Worm (Caenorhabditis elegans) whole organism, young adult: ENCODE data around the gene brd-1.

Experiments
- B0019.2 ChIP-seq: fragments of 200-800 bp; sonication (Bioruptor generic); conservative IDR thresholded peaks from 2 replicates; pipeline ENCODE4 v1.3.6; 2022; ENCODE audit warnings: missing genetic modification reagents, missing genetic modification characterization, missing compliant biosample characterization
- B0035.1 ChIP-seq: sonication (generic microtip); optimal IDR thresholded peaks from 2 replicates; lab custom pipeline; 2016; ENCODE audit warnings: missing genetic modification characterization, mild to moderate bottlenecking, missing compliant biosample characterization, missing genotype, missing genetic modification reagents
- B0336.3 ChIP-seq: fragments of 200-800 bp; sonication (Bioruptor generic); IDR thresholded peaks from 2 replicates; pipeline ENCODE4 v1.3.6; 2022; ENCODE audit warnings: missing genetic modification characterization, missing compliant biosample characterization
- F22D6.2 ChIP-seq: sonication (generic microtip); optimal IDR thresholded peaks from 2 replicates; lab custom pipeline; 2016; ENCODE audit warnings: mild to moderate bottlenecking, missing genetic modification characterization, missing compliant biosample characterization
- F33H1.4 ChIP-seq: fragments of 200-800 bp; sonication (Bioruptor generic); IDR thresholded peaks from 2 replicates; pipeline ENCODE4 v1.3.6; 2022; ENCODE audit warnings: missing genetic modification reagents, missing genetic modification characterization, missing compliant biosample characterization
- F37B4.10 ChIP-seq: fragments of 200-800 bp; sonication (Bioruptor generic); IDR thresholded peaks from 2 replicates; pipeline ENCODE4 v1.3.6; 2022; ENCODE audit warnings: missing genetic modification characterization, missing compliant biosample characterization
- F49E8.2 ChIP-seq: sonication (generic microtip); optimal IDR thresholded peaks from 3 replicates; lab custom pipeline; 2017; ENCODE audit warnings: missing genetic modification characterization, mild to moderate bottlenecking, missing compliant biosample characterization, antibody characterized with exemption, moderate library complexity; ENCODE audit not compliant: insufficient read depth
- F57C9.4 ChIP-seq: sonication (generic microtip); optimal IDR thresholded peaks from 2 replicates; lab custom pipeline; 2017; ENCODE audit warnings: mild to moderate bottlenecking, missing genetic modification characterization, missing compliant biosample characterization
- K11D2.4 ChIP-seq: fragments of 200-800 bp; sonication (Bioruptor generic); IDR thresholded peaks from 2 replicates; pipeline ENCODE4 v1.3.6; 2022; ENCODE audit warnings: missing genetic modification reagents, missing genetic modification characterization, missing compliant biosample characterization
- K12H6.12 ChIP-seq: fragments of 200-800 bp; sonication (Bioruptor generic); optimal IDR thresholded peaks from 2 replicates; lab custom pipeline; 2018; ENCODE audit warnings: mild to moderate bottlenecking, missing genetic modification characterization, missing compliant biosample characterization
- Y53F4B.3 ChIP-seq: fragments of 200-800 bp; sonication (Bioruptor generic); IDR thresholded peaks from 2 replicates; pipeline ENCODE4 v1.3.6; 2022; ENCODE audit warnings: missing genetic modification reagents, missing genetic modification characterization, missing compliant biosample characterization
- Y79H2A.3 ChIP-seq: fragments of 200-800 bp; sonication (Bioruptor generic); conservative IDR thresholded peaks from 2 replicates; pipeline ENCODE4 v1.3.6; 2022; ENCODE audit warnings: missing genetic modification reagents, missing genetic modification characterization, missing compliant biosample characterization
- Y95B8A.8 ChIP-seq: fragments of 200-800 bp; sonication (Bioruptor generic); IDR thresholded peaks from 2 replicates; pipeline ENCODE4 v1.3.6; 2022; ENCODE audit warnings: missing genetic modification reagents, missing genetic modification characterization, missing compliant biosample characterization
- ZK185.1 ChIP-seq: sonication (generic microtip); optimal IDR thresholded peaks from 2 replicates; lab custom pipeline; 2016; ENCODE audit warnings: mild to moderate bottlenecking, missing genetic modification characterization, missing compliant biosample characterization; ENCODE audit not compliant: poor library complexity, severe bottlenecking
- aptf-2 ChIP-seq: fragments of 200-800 bp; sonication (Bioruptor generic); conservative IDR thresholded peaks from 2 replicates; pipeline ENCODE4 v1.3.6; 2022; ENCODE audit warnings: missing genetic modification reagents, missing genetic modification characterization, missing compliant biosample characterization
- atf-7 ChIP-seq: sonication (generic microtip); optimal IDR thresholded peaks from 2 replicates; lab custom pipeline; 2017; ENCODE audit warnings: mild to moderate bottlenecking, missing genetic modification characterization, missing compliant biosample characterization
- athp-1 ChIP-seq: sonication (generic microtip); optimal IDR thresholded peaks from 2 replicates; lab custom pipeline; 2017; ENCODE audit warnings: mild to moderate bottlenecking, missing genetic modification characterization, missing compliant biosample characterization
- attf-5 ChIP-seq: fragments of 200-800 bp; sonication (Bioruptor generic); optimal IDR thresholded peaks from 2 replicates; lab custom pipeline; 2018; ENCODE audit warnings: mild to moderate bottlenecking, missing genetic modification characterization, missing compliant biosample characterization
- ccch-3 ChIP-seq: fragments of 200-800 bp; sonication (Bioruptor generic); optimal IDR thresholded peaks from 2 replicates; lab custom pipeline; 2018; ENCODE audit warnings: mild to moderate bottlenecking, missing genetic modification characterization, missing compliant biosample characterization
- cebp-1 ChIP-seq, 2 experiments: fragments of 200-800 bp in 1 of 2; sonication (Bioruptor generic) in 1 of 2; sonication (generic microtip) in 1 of 2; IDR thresholded peaks in 1 of 2; optimal IDR thresholded peaks in 1 of 2; 2 replicates each; pipeline versions ENCODE4 v1.3.6 to Lab custom; 2017 to 2022; ENCODE audit warnings: missing compliant biosample characterization in 2 of 2, missing genetic modification characterization in 2 of 2, mild to moderate bottlenecking in 1 of 2, missing genetic modification reagents in 1 of 2, moderate library complexity in 1 of 2
- cebp-2 ChIP-seq: fragments of 200-800 bp; sonication (Bioruptor generic); IDR thresholded peaks from 2 replicates; pipeline ENCODE4 v1.3.6; 2022; ENCODE audit warnings: missing genetic modification characterization, missing compliant biosample characterization
- ceh-100 ChIP-seq: fragments of 200-800 bp; sonication (Bioruptor generic); IDR thresholded peaks from 2 replicates; pipeline ENCODE4 v1.3.6; 2022; ENCODE audit warnings: missing genetic modification reagents, missing genetic modification characterization, missing compliant biosample characterization
- ceh-58 ChIP-seq: fragments of 200-800 bp; sonication (Bioruptor generic); IDR thresholded peaks from 2 replicates; pipeline ENCODE4 v1.3.6; 2022; ENCODE audit warnings: missing genetic modification characterization, missing compliant biosample characterization
- die-1 ChIP-seq: sonication (generic microtip); optimal IDR thresholded peaks from 2 replicates; lab custom pipeline; 2016; ENCODE audit warnings: missing genotype, mild to moderate bottlenecking, missing genetic modification characterization, missing compliant biosample characterization
- dpff-1 ChIP-seq: sonication (generic microtip); optimal IDR thresholded peaks from 2 replicates; lab custom pipeline; 2017; ENCODE audit warnings: mild to moderate bottlenecking, missing genetic modification characterization, missing compliant biosample characterization
- ets-4 ChIP-seq: fragments of 200-800 bp; sonication (Bioruptor generic); optimal IDR thresholded peaks from 2 replicates; lab custom pipeline; 2018; ENCODE audit warnings: mild to moderate bottlenecking, missing genetic modification characterization, missing compliant biosample characterization
- gei-17 ChIP-seq: fragments of 200-800 bp; sonication (Bioruptor generic); optimal IDR thresholded peaks from 2 replicates; lab custom pipeline; 2018; ENCODE audit warnings: mild to moderate bottlenecking, missing genetic modification characterization, missing compliant biosample characterization
- hmg-1.2 ChIP-seq: fragments of 200-800 bp; sonication (Bioruptor generic); IDR thresholded peaks from 2 replicates; pipeline ENCODE4 v1.3.6; 2022; ENCODE audit warnings: missing genetic modification reagents, missing genetic modification characterization, missing compliant biosample characterization
- hmg-20 ChIP-seq: fragments of 200-800 bp; sonication (Bioruptor generic); IDR thresholded peaks from 2 replicates; pipeline ENCODE4 v1.3.6; 2022; ENCODE audit warnings: missing genetic modification reagents, missing genetic modification characterization, missing compliant biosample characterization
- hsf-1 ChIP-seq: fragments of 200-800 bp; sonication (Bioruptor generic); IDR thresholded peaks from 2 replicates; pipeline ENCODE4 v1.3.6; 2022; ENCODE audit warnings: missing genetic modification reagents, missing genetic modification characterization, missing compliant biosample characterization
- lin-40 ChIP-seq: sonication (generic microtip); optimal IDR thresholded peaks from 2 replicates; lab custom pipeline; 2016; ENCODE audit warnings: missing genetic modification characterization, mild to moderate bottlenecking, missing compliant biosample characterization, missing genotype, missing genetic modification reagents
- lin-54 ChIP-seq: fragments of 200-800 bp; sonication (Bioruptor generic); optimal IDR thresholded peaks from 2 replicates; lab custom pipeline; 2018; ENCODE audit warnings: mild to moderate bottlenecking, missing genetic modification characterization, missing compliant biosample characterization
- lir-1 ChIP-seq: fragments of 200-800 bp; sonication (Bioruptor generic); conservative IDR thresholded peaks from 2 replicates; pipeline ENCODE4 v1.3.6; 2022; ENCODE audit warnings: missing genetic modification reagents, missing genetic modification characterization, missing compliant biosample characterization
- lsl-1 ChIP-seq: fragments of 200-800 bp; sonication (Bioruptor generic); optimal IDR thresholded peaks from 2 replicates; lab custom pipeline; 2018; ENCODE audit warnings: mild to moderate bottlenecking, missing genetic modification characterization, moderate library complexity, missing compliant biosample characterization
- lsy-27 ChIP-seq: sonication (generic microtip); optimal IDR thresholded peaks from 2 replicates; lab custom pipeline; 2017; ENCODE audit warnings: missing genetic modification characterization, mild to moderate bottlenecking, missing compliant biosample characterization, antibody characterized with exemption, missing genotype, borderline replicate concordance; ENCODE audit not compliant: insufficient read depth
- madf-6 ChIP-seq: fragments of 200-800 bp; sonication (Bioruptor generic); IDR thresholded peaks from 2 replicates; pipeline ENCODE4 v1.3.6; 2022; ENCODE audit warnings: missing genetic modification reagents, missing genetic modification characterization, missing compliant biosample characterization
- madf-8 ChIP-seq: fragments of 200-800 bp; sonication (Bioruptor generic); conservative IDR thresholded peaks from 2 replicates; pipeline ENCODE4 v1.3.6; 2022; ENCODE audit warnings: missing genetic modification reagents, missing genetic modification characterization, missing compliant biosample characterization
- mcd-1 ChIP-seq: fragments of 200-800 bp; sonication (Bioruptor generic); IDR thresholded peaks from 2 replicates; pipeline ENCODE4 v1.3.6; 2022; ENCODE audit warnings: missing genetic modification reagents, missing genetic modification characterization, missing compliant biosample characterization
- nfya-1 ChIP-seq: sonication (generic microtip); optimal IDR thresholded peaks from 2 replicates; lab custom pipeline; 2017; ENCODE audit warnings: antibody characterized with exemption, missing compliant biosample characterization, missing genetic modification characterization, borderline replicate concordance; ENCODE audit not compliant: insufficient read depth
- nhr-90 ChIP-seq: sonication (generic microtip); optimal IDR thresholded peaks from 2 replicates; lab custom pipeline; 2016; ENCODE audit warnings: missing genotype, mild to moderate bottlenecking, missing genetic modification characterization, missing compliant biosample characterization
- pha-4 ChIP-seq: fragments of 150-350 bp; sonication (generic microtip); optimal IDR thresholded peaks from 2 replicates; lab custom pipeline; 2014; ENCODE audit warnings: missing biosample characterization, missing genetic modification reagents, missing genetic modification characterization
- rcor-1 ChIP-seq: fragments of 200-800 bp; sonication (Bioruptor generic); IDR thresholded peaks from 2 replicates; pipeline ENCODE4 v1.3.6; 2022; ENCODE audit warnings: missing genetic modification reagents, missing genetic modification characterization, missing compliant biosample characterization
- snpc-1.1 ChIP-seq: sonication (generic microtip); optimal IDR thresholded peaks from 2 replicates; lab custom pipeline; 2017; ENCODE audit warnings: missing genetic modification characterization, mild to moderate bottlenecking, missing compliant biosample characterization, antibody characterized with exemption, moderate library complexity, missing genotype, missing genetic modification reagents; ENCODE audit not compliant: insufficient read depth
- somi-1 ChIP-seq: fragments of 200-800 bp; sonication (Bioruptor generic); optimal IDR thresholded peaks from 2 replicates; lab custom pipeline; 2018; ENCODE audit warnings: mild to moderate bottlenecking, missing genetic modification characterization, missing compliant biosample characterization
- sptf-2 ChIP-seq: fragments of 200-800 bp; sonication (Bioruptor generic); optimal IDR thresholded peaks from 2 replicates; lab custom pipeline; 2018; ENCODE audit warnings: mild to moderate bottlenecking, missing genetic modification characterization, missing compliant biosample characterization
- unc-62 ChIP-seq: fragments of 150-350 bp; optimal IDR thresholded peaks from 2 replicates; lab custom pipeline; 2014; ENCODE audit warnings: missing biosample characterization, missing genetic modification reagents, missing genetic modification characterization
- xnd-1 ChIP-seq: sonication (generic microtip); optimal IDR thresholded peaks from 2 replicates; lab custom pipeline; 2016; ENCODE audit warnings: missing genotype, missing genetic modification reagents, missing genetic modification characterization, missing compliant biosample characterization
- ztf-28 ChIP-seq: fragments of 200-800 bp; sonication (Bioruptor generic); IDR thresholded peaks from 2 replicates; pipeline ENCODE4 v1.3.6; 2022; ENCODE audit warnings: missing genetic modification reagents, missing genetic modification characterization, missing compliant biosample characterization

brd-1 gene

ce11 chrIII:6850255-6850654 is 39.0 kb downstream of the brd-1 start, which contains the start of gene srv-1:
Gene srv-1 (plus strand): TSS chrIII:6850385.
- TF ChIP-seq snpc-1.1 = no peak
- peak; percentile 57; the same call in 1 of the 2 replicates for TF ChIP-seq B0336.3 (GFP tag; lab: Robert Waterston, UW)
- no peak for TF ChIP-seq ZK185.1 (tag; lab: Kevin White, UChicago)
- TF ChIP-seq die-1 (tag; lab: Kevin White, UChicago) = no peak
- TF ChIP-seq lir-1 (GFP tag; lab: Robert Waterston, UW) = 0 out of 2 replicates have a peak, but pooled peaks have one; percentile 9
- no peak for TF ChIP-seq F49E8.2 (tag; lab: Kevin White, UChicago)
- no peak for TF ChIP-seq B0019.2 (GFP tag; lab: Robert Waterston, UW)
- no peak for TF ChIP-seq rcor-1 (GFP tag; lab: Robert Waterston, UW)
- TF ChIP-seq ets-4 (GFP tag; lab: Kevin White, UChicago) = peak; percentile 92
- no peak for TF ChIP-seq B0035.1 (tag; lab: Kevin White, UChicago)
- TF ChIP-seq ztf-28 (GFP tag; lab: Robert Waterston, UW) = no peak
- TF ChIP-seq athp-1 (tag; lab: Kevin White, UChicago) = no peak
- no peak for TF ChIP-seq lin-40 (tag; lab: Kevin White, UChicago)
- TF ChIP-seq F33H1.4 (GFP tag; lab: Robert Waterston, UW) = no peak
- 0 out of 2 replicates have a peak, but pooled peaks have one; percentile 16 for TF ChIP-seq hmg-1.2 (GFP tag; lab: Robert Waterston, UW)
- peak; percentile 40 for TF ChIP-seq unc-62 (GFP tag; lab: Kevin White, UChicago)
- peak; percentile 45 for TF ChIP-seq nhr-90 (tag; lab: Kevin White, UChicago)
- TF ChIP-seq mcd-1 (GFP tag; lab: Robert Waterston, UW) = no peak
- TF ChIP-seq ccch-3 (GFP tag; lab: Kevin White, UChicago) = no peak
- no peak for TF ChIP-seq F37B4.10
- no peak for TF ChIP-seq K12H6.12
- no peak for TF ChIP-seq xnd-1
- no peak for TF ChIP-seq dpff-1 (tag; lab: Kevin White, UChicago)
- TF ChIP-seq attf-5 = peak; percentile 15
- TF ChIP-seq F57C9.4 (tag; lab: Kevin White, UChicago) = no peak
- TF ChIP-seq atf-7 (tag; lab: Kevin White, UChicago) = peak; percentile 86
- no peak for TF ChIP-seq ceh-100
- no peak for TF ChIP-seq lsl-1
- TF ChIP-seq Y53F4B.3 (GFP tag; lab: Robert Waterston, UW) = no peak
- no peak for TF ChIP-seq gei-17 (GFP tag; lab: Kevin White, UChicago)
- TF ChIP-seq K11D2.4 (GFP tag; lab: Robert Waterston, UW) = no peak
- TF ChIP-seq hsf-1 (GFP tag; lab: Robert Waterston, UW) = no peak
- TF ChIP-seq cebp-2 (GFP tag; lab: Robert Waterston, UW) = 0 out of 2 replicates have a peak, but pooled peaks have one; percentile 31
- TF ChIP-seq hmg-20 = no peak
- TF ChIP-seq lin-54 = peak; percentile 33
- TF ChIP-seq nfya-1 (tag; lab: Kevin White, UChicago) = no peak
- TF ChIP-seq lsy-27 (tag; lab: Kevin White, UChicago) = no peak
- no peak for TF ChIP-seq F22D6.2 (tag; lab: Kevin White, UChicago)
- no peak for TF ChIP-seq madf-6 (GFP tag; lab: Robert Waterston, UW)
- TF ChIP-seq cebp-1 (GFP tag; IDR thresholded peaks at IDR 0.05; lab: Robert Waterston, UW) = peak; percentile 53; the same call in 1 of the 2 replicates
- peak; percentile 72 for TF ChIP-seq cebp-1 (tag; optimal IDR thresholded peaks at IDR 0.05; lab: Kevin White, UChicago)
- no peak for TF ChIP-seq madf-8 (GFP tag; lab: Robert Waterston, UW)
- TF ChIP-seq somi-1 (GFP tag; lab: Kevin White, UChicago) = no peak
- no peak for TF ChIP-seq aptf-2 (GFP tag; lab: Robert Waterston, UW)
- TF ChIP-seq ceh-58 (GFP tag; lab: Robert Waterston, UW) = no peak
- no peak for TF ChIP-seq Y79H2A.3 (GFP tag; lab: Robert Waterston, UW)
- no peak for TF ChIP-seq pha-4 (tag; lab: Kevin White, UChicago)
- TF ChIP-seq sptf-2 (GFP tag; lab: Kevin White, UChicago) = no peak
- no peak for TF ChIP-seq Y95B8A.8
